Worm (Caenorhabditis elegans): ENCODE results near the gene fbxa-215.

ce11 chrIV:13693976-13694375 is 27.3 kb upstream of the fbxa-215 start:
- TF ChIP-seq ceh-16 (tag; optimal IDR thresholded peaks at IDR 0.05) (no peak), fos-1 (tag; optimal IDR thresholded peaks at IDR 0.05) (no peak), mab-5 (tag; optimal IDR thresholded peaks at IDR 0.05) (no peak), nhr-129 (tag; optimal IDR thresholded peaks at IDR 0.05) (no peak), nhr-237 (tag; optimal IDR thresholded peaks at IDR 0.05) (no peak), aly-2 (tag; optimal IDR thresholded peaks at IDR 0.05) (no peak), mdl-1 (tag; optimal IDR thresholded peaks at IDR 0.05) (no peak), nhr-12 (tag; optimal IDR thresholded peaks at IDR 0.05) (no peak), ceh-82 (tag; optimal IDR thresholded peaks at IDR 0.05) (no peak), nhr-6 (tag; optimal IDR thresholded peaks at IDR 0.05) (no peak), unc-39 (tag; optimal IDR thresholded peaks at IDR 0.05) (no peak), nhr-77 (tag; optimal IDR thresholded peaks at IDR 0.05) (no peak)
